Fruit fly (Drosophila melanogaster): Measurements from ENCODE around the gene Grl62a.

DNA sequence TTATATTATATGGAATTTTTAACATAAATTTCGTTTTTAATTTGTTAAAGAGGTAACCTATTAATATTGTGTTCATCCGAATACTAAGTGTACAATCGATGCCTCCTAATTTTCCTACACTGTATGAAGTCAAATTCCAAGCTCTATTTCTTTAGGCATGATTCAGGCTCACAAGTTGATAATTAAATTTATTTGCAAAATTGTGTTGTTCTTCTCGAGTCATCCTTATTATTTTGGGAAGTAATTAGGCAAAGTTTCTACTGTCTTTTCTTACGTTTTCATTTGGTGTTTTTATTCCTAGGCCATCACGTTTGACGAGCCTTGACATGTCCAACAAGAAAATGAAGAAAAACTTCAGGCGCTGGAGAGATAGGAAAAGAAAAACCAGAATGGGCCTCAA lies 16.4 kb upstream of the Grl62a start, which contains the start of gene CG42355:
- TF ChIP-seq Myc (optimal IDR thresholded peaks at IDR 0.05) (no peak), Sin3A (optimal IDR thresholded peaks at IDR 0.05) (no peak), h (optimal IDR thresholded peaks at IDR 0.05) (no peak), ttk (optimal IDR thresholded peaks at IDR 0.05) (no peak)

All from Kc167 (cell line).